Worm (Caenorhabditis elegans) whole organism, midembryonic: ENCODE results near the gene F49E11.2.

Experiments used
- T22C8.4 ChIP-seq: fragments of 200-800 bp; sonication (Bioruptor generic); IDR thresholded peaks from 2 replicates; pipeline ENCODE4 v1.3.6; 2022; ENCODE audit warnings: missing genetic modification characterization, missing compliant biosample characterization
- cog-1 ChIP-seq: sonication (generic microtip); optimal IDR thresholded peaks from 2 replicates; lab custom pipeline; 2016; ENCODE audit warnings: missing genetic modification characterization, missing compliant biosample characterization
- flt-1 ChIP-seq: fragments of 200-800 bp; sonication (Bioruptor generic); IDR thresholded peaks from 2 replicates; pipeline ENCODE4 v1.3.6; 2022; ENCODE audit warnings: missing genetic modification characterization, missing compliant biosample characterization
- med-1 ChIP-seq: sonication (generic microtip); optimal IDR thresholded peaks from 2 replicates; lab custom pipeline; 2017; ENCODE audit warnings: missing genetic modification characterization, mild to moderate bottlenecking, missing compliant biosample characterization, antibody characterized with exemption, missing genetic modification reagents; ENCODE audit not compliant: insufficient read depth
- ref-1 ChIP-seq: fragments of 200-800 bp; sonication (Bioruptor generic); conservative IDR thresholded peaks from 2 replicates; pipeline ENCODE4 v1.3.6; 2022; ENCODE audit warnings: missing genetic modification reagents, missing genetic modification characterization, missing compliant biosample characterization
- tab-1 ChIP-seq: fragments of 200-800 bp; sonication (Bioruptor generic); IDR thresholded peaks from 2 replicates; pipeline ENCODE4 v1.3.6; 2022; ENCODE audit warnings: missing genetic modification characterization, missing compliant biosample characterization
- ztf-23 ChIP-seq: fragments of 200-800 bp; sonication (Bioruptor generic); IDR thresholded peaks from 2 replicates; pipeline ENCODE4 v1.3.6; 2022; ENCODE audit warnings: missing genetic modification reagents, missing genetic modification characterization, missing compliant biosample characterization
- ztf-29 ChIP-seq: fragments of 200-800 bp; sonication (Bioruptor generic); IDR thresholded peaks from 2 replicates; pipeline ENCODE4 v1.3.6; 2022; ENCODE audit warnings: missing genetic modification reagents, missing genetic modification characterization, missing compliant biosample characterization

ce11 chrIV:13063714-13064113, 24.9 kb upstream of the F49E11.2 start, which contains the start of gene scl-5:
- TF ChIP-seq ref-1 (GFP tag; lab: Robert Waterston, UW) (no peak), med-1 (GFP tag; lab: Kevin White, UChicago) (no peak), T22C8.4 (GFP tag; lab: Robert Waterston, UW) (no peak), flt-1 (GFP tag; lab: Robert Waterston, UW) (no peak), tab-1 (no peak), ztf-23 (GFP tag; lab: Robert Waterston, UW) (no peak), cog-1 (tag; lab: Kevin White, UChicago) (no peak), ztf-29 (no peak)
